Fruit fly (Drosophila melanogaster) whole organism, embryonic: ENCODE data around the gene CG32040.

Source experiments
- BEAF-32 ChIP-seq: fragments of 200-800 bp; sonication (Bioruptor generic); optimal IDR thresholded peaks from 3 replicates; lab custom pipeline; 2017; ENCODE audit warnings: missing biosample characterization, missing genetic modification characterization, mild to moderate bottlenecking, moderate library complexity, missing genetic modification reagents
- Bteb2 ChIP-seq: fragments of 200-800 bp; sonication (Bioruptor generic); optimal IDR thresholded peaks from 2 replicates; lab custom pipeline; 2016; ENCODE audit warnings: missing biosample characterization, missing genetic modification characterization
- CG10366 ChIP-seq: fragments of 200-800 bp; sonication (Bioruptor generic); IDR thresholded peaks from 2 replicates; pipeline ENCODE4 v1.3.6; 2022; ENCODE audit warnings: missing biosample characterization, missing genetic modification characterization
- CG10543 ChIP-seq: fragments of 200-800 bp; sonication (Bioruptor generic); optimal IDR thresholded peaks from 3 replicates; lab custom pipeline; 2017; ENCODE audit warnings: missing biosample characterization, mild to moderate bottlenecking, missing genetic modification characterization, moderate library complexity
- CG11695 ChIP-seq: fragments of 200-800 bp; sonication (Bioruptor generic); IDR thresholded peaks from 3 replicates; pipeline ENCODE4 v1.3.6; 2022; ENCODE audit warnings: missing biosample characterization, missing genetic modification characterization
- CG11696 ChIP-seq: fragments of 200-800 bp; sonication (Bioruptor generic); IDR thresholded peaks from 2 replicates; pipeline ENCODE4 v1.3.6; 2022; ENCODE audit warnings: missing biosample characterization, missing genetic modification characterization
- CG12744 ChIP-seq: fragments of 200-800 bp; sonication (Bioruptor generic); optimal IDR thresholded peaks from 2 replicates; lab custom pipeline; 2016; ENCODE audit warnings: missing biosample characterization, missing genetic modification characterization
- CG13775 ChIP-seq: fragments of 200-800 bp; sonication (Bioruptor generic); optimal IDR thresholded peaks from 3 replicates; lab custom pipeline; 2017; ENCODE audit warnings: missing biosample characterization, mild to moderate bottlenecking, missing genetic modification characterization
- CG14014 ChIP-seq: fragments of 200-800 bp; sonication (Bioruptor generic); IDR thresholded peaks from 2 replicates; pipeline ENCODE4 v1.3.6; 2022; ENCODE audit warnings: missing biosample characterization, missing genetic modification characterization
- CG1529 ChIP-seq: fragments of 200-800 bp; sonication (Bioruptor generic); optimal IDR thresholded peaks from 3 replicates; lab custom pipeline; 2018; ENCODE audit warnings: missing biosample characterization, missing genetic modification characterization
- CG1647 ChIP-seq: fragments of 200-800 bp; sonication (Bioruptor generic); optimal IDR thresholded peaks from 3 replicates; lab custom pipeline; 2016; ENCODE audit warnings: missing biosample characterization, missing genetic modification characterization
- CG16815 ChIP-seq: fragments of 200-800 bp; sonication (Bioruptor generic); optimal IDR thresholded peaks from 3 replicates; lab custom pipeline; 2017; ENCODE audit warnings: missing biosample characterization, mild to moderate bottlenecking, missing genetic modification characterization
- CG2712 ChIP-seq: fragments of 200-800 bp; optimal IDR thresholded peaks from 3 replicates; lab custom pipeline; 2019; ENCODE audit warnings: missing biosample characterization, mild to moderate bottlenecking, missing genetic modification characterization, moderate library complexity
- CG30431 ChIP-seq: fragments of 200-800 bp; sonication (Bioruptor generic); optimal IDR thresholded peaks from 2 replicates; lab custom pipeline; 2017; ENCODE audit warnings: missing biosample characterization, missing genetic modification characterization
- CG31224 ChIP-seq: fragments of 200-800 bp; sonication (Bioruptor generic); IDR thresholded peaks from 2 replicates; pipeline ENCODE4 v1.3.6; 2022; ENCODE audit warnings: missing biosample characterization, missing genetic modification characterization
- CG31365 ChIP-seq: fragments of 200-800 bp; sonication (Bioruptor generic); optimal IDR thresholded peaks from 2 replicates; lab custom pipeline; 2018; ENCODE audit warnings: missing biosample characterization, mild to moderate bottlenecking, missing genetic modification characterization
- CG4730 ChIP-seq: fragments of 200-800 bp; sonication (Bioruptor generic); IDR thresholded peaks from 2 replicates; pipeline ENCODE4 v1.3.6; 2022; ENCODE audit warnings: missing biosample characterization, missing genetic modification characterization
- CG6813 ChIP-seq: fragments of 200-800 bp; sonication (Bioruptor generic); optimal IDR thresholded peaks from 2 replicates; lab custom pipeline; 2017; ENCODE audit warnings: missing biosample characterization, missing genetic modification characterization, mild to moderate bottlenecking, moderate library complexity, missing genetic modification reagents
- CG7556 ChIP-seq: fragments of 200-800 bp; sonication (Bioruptor generic); optimal IDR thresholded peaks from 2 replicates; lab custom pipeline; 2017; ENCODE audit warnings: missing biosample characterization, mild to moderate bottlenecking, missing genetic modification characterization
- CG9215 ChIP-seq: fragments of 200-800 bp; sonication (Bioruptor generic); IDR thresholded peaks from 2 replicates; pipeline ENCODE4 v1.3.6; 2022; ENCODE audit warnings: missing biosample characterization, missing genetic modification characterization
- Camta ChIP-seq: fragments of 200-800 bp; sonication (Bioruptor generic); optimal IDR thresholded peaks from 2 replicates; lab custom pipeline; 2016; ENCODE audit warnings: missing biosample characterization, missing genetic modification characterization
- Deaf1 ChIP-seq: fragments of 200-800 bp; optimal IDR thresholded peaks from 3 replicates; lab custom pipeline; 2019; ENCODE audit warnings: missing biosample characterization, mild to moderate bottlenecking, missing genetic modification characterization, moderate library complexity
- Hr78 ChIP-seq, 2 experiments: fragments of 200-800 bp in 1 of 2; fragments of >200 bp in 1 of 2; sonication (Bioruptor generic) in 1 of 2; optimal IDR thresholded peaks; 2 replicates each; lab custom pipeline; 2017 to 2019; ENCODE audit warnings: missing biosample characterization in 2 of 2, missing genetic modification characterization in 2 of 2, mild to moderate bottlenecking in 1 of 2, moderate library complexity in 1 of 2
- MTF-1 ChIP-seq: fragments of 200-800 bp; sonication (Bioruptor generic); optimal IDR thresholded peaks from 2 replicates; lab custom pipeline; 2018; ENCODE audit warnings: missing biosample characterization, mild to moderate bottlenecking, missing genetic modification characterization, borderline replicate concordance
- Mrtf ChIP-seq: fragments of 200-800 bp; sonication (Bioruptor generic); IDR thresholded peaks from 3 replicates; pipeline ENCODE4 v1.3.6; 2022; ENCODE audit warnings: missing biosample characterization, missing genetic modification characterization
- Neu2 ChIP-seq: fragments of 200-800 bp; sonication (Bioruptor generic); optimal IDR thresholded peaks from 3 replicates; lab custom pipeline; 2016; ENCODE audit warnings: missing biosample characterization, missing genetic modification characterization, borderline replicate concordance
- Nf-YA ChIP-seq: fragments of 200-800 bp; sonication (Bioruptor generic); IDR thresholded peaks from 2 replicates; pipeline ENCODE4 v1.3.6; 2022; ENCODE audit warnings: missing biosample characterization, missing genetic modification characterization
- Sox100B ChIP-seq: fragments of 200-800 bp; sonication (Bioruptor generic); optimal IDR thresholded peaks from 3 replicates; lab custom pipeline; 2018; ENCODE audit warnings: missing biosample characterization, mild to moderate bottlenecking, missing genetic modification characterization
- Spps ChIP-seq: fragments of 200-800 bp; sonication (Bioruptor generic); optimal IDR thresholded peaks from 2 replicates; lab custom pipeline; 2018; ENCODE audit warnings: missing biosample characterization, mild to moderate bottlenecking, missing genetic modification characterization
- Vsx1 ChIP-seq: fragments of 200-800 bp; sonication (Bioruptor generic); optimal IDR thresholded peaks from 2 replicates; lab custom pipeline; 2017; ENCODE audit warnings: missing biosample characterization, mild to moderate bottlenecking, missing genetic modification characterization, missing genetic modification reagents
- ara ChIP-seq: fragments of 200-800 bp; sonication (Bioruptor generic); IDR thresholded peaks from 2 replicates; pipeline ENCODE4 v1.3.6; 2022; ENCODE audit warnings: missing biosample characterization, missing genetic modification characterization
- bowl ChIP-seq: fragments of 200-800 bp; sonication (Bioruptor generic); IDR thresholded peaks from 2 replicates; pipeline ENCODE4 v1.3.6; 2022; ENCODE audit warnings: missing biosample characterization, missing genetic modification characterization
- br ChIP-seq: fragments of >200 bp; optimal IDR thresholded peaks from 2 replicates; lab custom pipeline; 2017
- cad ChIP-seq: fragments of >200 bp; optimal IDR thresholded peaks from 2 replicates; lab custom pipeline; 2017; ENCODE audit warnings: missing biosample characterization, missing genetic modification characterization
- chif ChIP-seq, 2 experiments: fragments of 200-800 bp; sonication (Bioruptor generic); optimal IDR thresholded peaks; 3 replicates each; lab custom pipeline; 2016; ENCODE audit warnings: missing biosample characterization in 2 of 2, missing genetic modification characterization in 2 of 2
- chm ChIP-seq: fragments of 200-800 bp; sonication (Bioruptor generic); IDR thresholded peaks from 2 replicates; pipeline ENCODE4 v1.3.6; 2022; ENCODE audit warnings: missing biosample characterization, missing genetic modification characterization
- emc ChIP-seq: fragments of 200-800 bp; sonication (Bioruptor generic); optimal IDR thresholded peaks from 2 replicates; lab custom pipeline; 2016; ENCODE audit warnings: missing biosample characterization, missing genetic modification characterization
- exex ChIP-seq: fragments of 200-800 bp; sonication (Bioruptor generic); optimal IDR thresholded peaks from 4 replicates; lab custom pipeline; 2018; ENCODE audit warnings: missing biosample characterization, mild to moderate bottlenecking, missing genetic modification characterization, moderate library complexity
- fd3F ChIP-seq: fragments of 200-800 bp; sonication (Bioruptor generic); optimal IDR thresholded peaks from 2 replicates; lab custom pipeline; 2018; ENCODE audit warnings: missing biosample characterization, mild to moderate bottlenecking, missing genetic modification characterization, moderate library complexity
- lov ChIP-seq, 2 experiments: fragments of 200-800 bp in 1 of 2; fragments of >200 bp in 1 of 2; sonication (Bioruptor generic) in 1 of 2; IDR thresholded peaks in 1 of 2; optimal IDR thresholded peaks in 1 of 2; 2 replicates in 1 of 2; 3 replicates in 1 of 2; pipeline versions ENCODE4 v1.3.6 to Lab custom; 2017 to 2022; ENCODE audit warnings: missing biosample characterization in 1 of 2, missing genetic modification characterization in 1 of 2
- mirr ChIP-seq: fragments of 200-800 bp; sonication (Bioruptor generic); optimal IDR thresholded peaks from 3 replicates; lab custom pipeline; 2018; ENCODE audit warnings: missing biosample characterization, mild to moderate bottlenecking, missing genetic modification characterization
- odd ChIP-seq: fragments of 200-800 bp; sonication (Bioruptor generic); optimal IDR thresholded peaks from 2 replicates; lab custom pipeline; 2017; ENCODE audit warnings: missing biosample characterization, mild to moderate bottlenecking, missing genetic modification characterization
- pb ChIP-seq: fragments of 200-800 bp; sonication (Bioruptor generic); optimal IDR thresholded peaks from 3 replicates; lab custom pipeline; 2016; ENCODE audit warnings: missing biosample characterization, missing genetic modification characterization
- pho ChIP-seq: fragments of 200-800 bp; sonication (Bioruptor generic); optimal IDR thresholded peaks from 2 replicates; lab custom pipeline; 2016; ENCODE audit warnings: missing biosample characterization, missing genetic modification characterization
- sens ChIP-seq: fragments of 200-800 bp; sonication (Bioruptor generic); peaks from one replicate; lab custom pipeline; 2016; ENCODE audit warnings: missing biosample characterization, missing genetic modification characterization
- sisA ChIP-seq: fragments of 200-800 bp; sonication (Bioruptor generic); IDR thresholded peaks from 2 replicates; pipeline ENCODE4 v1.3.6; 2022; ENCODE audit warnings: missing biosample characterization, missing genetic modification characterization
- slp2 ChIP-seq: fragments of 200-800 bp; sonication (Bioruptor generic); optimal IDR thresholded peaks from 2 replicates; lab custom pipeline; 2016; ENCODE audit warnings: missing biosample characterization, missing genetic modification characterization
- so ChIP-seq: fragments of 200-800 bp; sonication (Bioruptor generic); IDR thresholded peaks from 3 replicates; pipeline ENCODE4 v1.3.6; 2022; ENCODE audit warnings: missing biosample characterization, missing genetic modification characterization
- ssp ChIP-seq: fragments of 200-800 bp; sonication (Bioruptor generic); IDR thresholded peaks from 2 replicates; pipeline ENCODE4 v1.3.6; 2022; ENCODE audit warnings: missing biosample characterization, missing genetic modification characterization

The CG32040 gene

DNA sequence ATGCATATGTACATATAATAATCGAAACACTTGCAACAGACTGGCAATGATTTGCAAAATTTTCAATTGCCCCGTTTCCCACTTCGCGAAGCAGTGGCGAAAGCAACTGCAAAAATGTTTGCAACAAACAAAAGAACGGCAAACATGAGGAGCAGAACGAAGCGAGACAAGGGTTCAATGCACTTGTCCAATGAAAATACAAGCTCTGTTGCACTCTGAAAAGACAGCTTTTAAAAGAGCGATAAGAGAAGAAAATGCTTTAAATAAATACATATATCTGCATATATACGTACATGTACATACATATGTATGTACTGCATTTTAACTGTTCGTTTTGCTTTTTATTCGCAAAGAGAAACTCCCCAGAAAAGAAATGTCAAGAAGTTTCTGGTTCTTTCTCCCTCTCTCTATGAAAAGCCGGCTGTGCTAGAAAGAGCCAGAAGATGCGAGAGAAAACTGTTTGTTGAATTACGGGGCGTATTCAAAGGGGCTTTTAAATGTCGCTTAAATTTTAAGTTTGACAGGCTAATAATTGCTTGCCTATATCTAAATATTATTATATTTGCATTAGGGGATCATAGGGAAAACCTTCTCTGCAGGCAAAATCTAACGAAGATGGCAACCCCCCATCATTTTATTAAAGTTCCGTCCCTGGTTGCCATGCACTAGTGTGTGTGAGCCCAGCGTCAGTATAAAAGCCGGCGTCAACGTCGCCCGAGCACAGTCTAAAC is 29.7 kb downstream of the CG32040 start, which contains the start of gene Hsp27 (continued):
- TF ChIP-seq CG13775, result peak; percentile 95
- TF ChIP-seq so, result peak; percentile 96
- peak; percentile 86 for TF ChIP-seq Deaf1 (tag; lab: Kevin White, UChicago)
- peak; percentile 96 for TF ChIP-seq CG9215 (GFP tag; lab: Robert Waterston, UW)
- TF ChIP-seq ara (GFP tag; lab: Robert Waterston, UW), result peak; percentile 99
- peak; percentile 88 for TF ChIP-seq emc (GFP tag; lab: Kevin White, UChicago)
- peak; percentile 99 for TF ChIP-seq CG11695 (GFP tag; lab: Robert Waterston, UW)
- TF ChIP-seq pho (GFP tag; lab: Kevin White, UChicago), result peak; percentile 84
- TF ChIP-seq Spps (tag; lab: Kevin White, UChicago), result peak; percentile 96
- peak; percentile 99 for TF ChIP-seq sisA (GFP tag; lab: Robert Waterston, UW)
- peak; percentile 98 for TF ChIP-seq CG30431 (GFP tag; lab: Kevin White, UChicago)
- peak; percentile 97 for TF ChIP-seq CG16815 (GFP tag; lab: Kevin White, UChicago)
- TF ChIP-seq CG6813 (GFP tag; lab: Kevin White, UChicago), result peak; percentile 97
- TF ChIP-seq CG7556 (GFP tag; lab: Kevin White, UChicago), result peak; percentile 98
- TF ChIP-seq CG11696, result peak; percentile 93
- TF ChIP-seq sens, result peak; percentile 99
- no peak for TF ChIP-seq lov (optimal IDR thresholded peaks at IDR 0.05; lab: Kevin White, UChicago)
- TF ChIP-seq lov (GFP tag; IDR thresholded peaks at IDR 0.05; lab: Robert Waterston, UW), result peak; percentile 98
- peak; percentile 8 for TF ChIP-seq BEAF-32 (GFP tag; lab: Kevin White, UChicago)
- peak; percentile 94 for TF ChIP-seq MTF-1 (GFP tag; lab: Kevin White, UChicago)
- TF ChIP-seq Mrtf (GFP tag; lab: Robert Waterston, UW), result peak; percentile 98
- peak; percentile 94 for TF ChIP-seq fd3F (GFP tag; lab: Kevin White, UChicago)
- peak; percentile 94 for TF ChIP-seq Bteb2
- peak; percentile 89 for TF ChIP-seq CG31365
- TF ChIP-seq ssp, result peak; percentile 94
- TF ChIP-seq bowl, result peak; percentile 92
- peak; percentile 79 for TF ChIP-seq CG12744 (GFP tag; lab: Kevin White, UChicago)
- peak; percentile 74 for TF ChIP-seq CG10543 (GFP tag; lab: Kevin White, UChicago)
- no peak for TF ChIP-seq br (lab: Kevin White, UChicago)
- peak; percentile 98 for TF ChIP-seq CG1529
- TF ChIP-seq cad (GFP tag; lab: Kevin White, UChicago), result no peak
- peak in 1 of 2 experiments; percentile 92 for TF ChIP-seq Hr78 (GFP tag; optimal IDR thresholded peaks at IDR 0.05; lab: Kevin White, UChicago)
- TF ChIP-seq CG1647, result peak; percentile 97
- TF ChIP-seq chm (GFP tag; lab: Robert Waterston, UW), result peak; percentile 98
- peak; percentile 96 for TF ChIP-seq CG31224 (GFP tag; lab: Robert Waterston, UW)
- TF ChIP-seq exex (tag; lab: Kevin White, UChicago), result no peak
- TF ChIP-seq chif (GFP tag; optimal IDR thresholded peaks at IDR 0.05; lab: Kevin White, UChicago), result peak; percentile 88 to 92
- TF ChIP-seq Camta (GFP tag; lab: Kevin White, UChicago), result peak; percentile 98
- peak; percentile 81 for TF ChIP-seq mirr
- peak; percentile 91 for TF ChIP-seq pb (GFP tag; lab: Kevin White, UChicago)
- no peak for TF ChIP-seq Neu2 (GFP tag; lab: Kevin White, UChicago)
- peak; percentile 95 for TF ChIP-seq slp2 (GFP tag; lab: Kevin White, UChicago)
- peak; percentile 99 for TF ChIP-seq CG2712 (tag; lab: Kevin White, UChicago)
- peak; percentile 97 for TF ChIP-seq Sox100B
- TF ChIP-seq Nf-YA, result peak; percentile 97
- TF ChIP-seq CG4730 (GFP tag; lab: Robert Waterston, UW), result peak; percentile 98
- peak; percentile 96 for TF ChIP-seq CG14014
- TF ChIP-seq odd (GFP tag; lab: Kevin White, UChicago), result peak; percentile 95
- peak; percentile 97 for TF ChIP-seq CG10366 (GFP tag; lab: Robert Waterston, UW)
- peak; percentile 96 for TF ChIP-seq Vsx1 (GFP tag; lab: Kevin White, UChicago)
